Worm (Caenorhabditis elegans) whole organism, midembryonic: Measurements from ENCODE around the gene H03G16.6.

Source experiments
- T22C8.4 ChIP-seq: fragments of 200-800 bp; sonication (Bioruptor generic); IDR thresholded peaks from 2 replicates; pipeline ENCODE4 v1.3.6; 2022; ENCODE audit warnings: missing genetic modification characterization, missing compliant biosample characterization
- cog-1 ChIP-seq: sonication (generic microtip); optimal IDR thresholded peaks from 2 replicates; lab custom pipeline; 2016; ENCODE audit warnings: missing genetic modification characterization, missing compliant biosample characterization
- flt-1 ChIP-seq: fragments of 200-800 bp; sonication (Bioruptor generic); IDR thresholded peaks from 2 replicates; pipeline ENCODE4 v1.3.6; 2022; ENCODE audit warnings: missing genetic modification characterization, missing compliant biosample characterization
- klf-2 ChIP-seq: fragments of 200-800 bp; sonication (Bioruptor generic); conservative IDR thresholded peaks from 2 replicates; pipeline ENCODE4 v1.3.6; 2022; ENCODE audit warnings: missing genetic modification reagents, missing genetic modification characterization, missing compliant biosample characterization
- med-1 ChIP-seq: sonication (generic microtip); optimal IDR thresholded peaks from 2 replicates; lab custom pipeline; 2017; ENCODE audit warnings: missing genetic modification characterization, mild to moderate bottlenecking, missing compliant biosample characterization, antibody characterized with exemption, missing genetic modification reagents; ENCODE audit not compliant: insufficient read depth
- ref-1 ChIP-seq: fragments of 200-800 bp; sonication (Bioruptor generic); conservative IDR thresholded peaks from 2 replicates; pipeline ENCODE4 v1.3.6; 2022; ENCODE audit warnings: missing genetic modification reagents, missing genetic modification characterization, missing compliant biosample characterization
- tab-1 ChIP-seq: fragments of 200-800 bp; sonication (Bioruptor generic); IDR thresholded peaks from 2 replicates; pipeline ENCODE4 v1.3.6; 2022; ENCODE audit warnings: missing genetic modification characterization, missing compliant biosample characterization
- ztf-23 ChIP-seq: fragments of 200-800 bp; sonication (Bioruptor generic); IDR thresholded peaks from 2 replicates; pipeline ENCODE4 v1.3.6; 2022; ENCODE audit warnings: missing genetic modification reagents, missing genetic modification characterization, missing compliant biosample characterization
- ztf-29 ChIP-seq: fragments of 200-800 bp; sonication (Bioruptor generic); IDR thresholded peaks from 2 replicates; pipeline ENCODE4 v1.3.6; 2022; ENCODE audit warnings: missing genetic modification reagents, missing genetic modification characterization, missing compliant biosample characterization

H03G16.6 gene

DNA sequence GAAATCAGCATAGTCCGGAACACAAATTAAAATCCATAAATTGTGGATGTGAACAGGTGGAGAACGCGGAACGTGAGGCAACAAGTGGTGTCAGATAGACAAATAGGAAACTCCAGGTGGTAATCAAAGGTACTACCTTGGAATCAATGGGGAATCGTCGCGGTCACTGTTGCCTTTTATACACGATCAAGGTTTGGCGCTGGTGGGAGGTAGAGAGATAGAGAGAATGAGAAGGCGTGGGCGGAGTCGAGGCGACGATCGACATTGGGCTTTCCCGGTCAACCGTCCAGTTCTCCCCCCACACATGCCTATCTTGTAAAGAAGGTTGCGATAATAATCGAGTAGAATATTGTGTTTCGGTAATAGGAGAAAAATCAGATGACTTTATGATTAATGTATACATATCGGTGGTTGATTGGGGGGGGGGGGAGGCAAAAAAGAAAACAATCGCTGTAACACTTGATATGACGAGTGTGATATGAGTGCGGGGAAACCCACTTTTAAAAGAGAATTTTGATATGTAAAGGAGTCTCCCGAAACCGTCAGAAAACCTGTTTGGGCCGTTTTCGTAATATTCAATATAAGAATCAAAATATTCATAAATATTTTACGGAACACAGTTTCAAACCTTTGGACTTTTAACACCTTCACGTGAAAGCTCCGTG lies 25.2 kb downstream of the H03G16.6 start, which contains the start of the genes H40L08.8, H40L08.2 and H40L08.7:
H40L08.8 (minus strand) TSS at position 37 of the 665 bp plus-strand sequence.
H40L08.2 (minus strand) TSS at position 148 of the 665 bp plus-strand sequence.
H40L08.7 (minus strand) TSS at position 148 of the 665 bp plus-strand sequence.
- TF ChIP-seq ztf-23 (GFP tag; lab: Robert Waterston, UW) (no peak), ztf-29 (GFP tag; lab: Robert Waterston, UW) (no peak)

DNA sequence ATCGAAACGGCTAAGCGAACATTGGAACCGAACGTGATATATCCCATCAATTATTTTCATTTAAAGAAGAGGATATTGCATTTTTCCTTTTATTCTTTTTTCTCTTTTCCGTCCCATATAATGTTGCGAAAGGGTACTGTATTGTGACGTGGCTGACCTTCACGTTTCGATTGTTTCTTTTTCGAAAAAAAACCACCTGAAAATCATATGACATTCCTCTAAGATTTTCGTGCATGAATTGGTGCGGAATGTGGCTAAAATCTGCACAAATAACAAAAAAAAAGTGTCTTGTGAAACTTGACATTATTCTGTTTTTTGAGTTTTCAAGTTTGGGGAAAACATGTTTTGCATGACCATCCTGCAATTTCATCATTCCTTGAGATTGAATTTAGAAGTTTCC lies 25.8 kb downstream of the H03G16.6 start:
- TF ChIP-seq ref-1 (GFP tag; lab: Robert Waterston, UW) = no peak
- no peak for TF ChIP-seq T22C8.4 (GFP tag; lab: Robert Waterston, UW)
- no peak for TF ChIP-seq ztf-29 (GFP tag; lab: Robert Waterston, UW)
- TF ChIP-seq tab-1 (GFP tag; lab: Robert Waterston, UW) = no peak

DNA sequence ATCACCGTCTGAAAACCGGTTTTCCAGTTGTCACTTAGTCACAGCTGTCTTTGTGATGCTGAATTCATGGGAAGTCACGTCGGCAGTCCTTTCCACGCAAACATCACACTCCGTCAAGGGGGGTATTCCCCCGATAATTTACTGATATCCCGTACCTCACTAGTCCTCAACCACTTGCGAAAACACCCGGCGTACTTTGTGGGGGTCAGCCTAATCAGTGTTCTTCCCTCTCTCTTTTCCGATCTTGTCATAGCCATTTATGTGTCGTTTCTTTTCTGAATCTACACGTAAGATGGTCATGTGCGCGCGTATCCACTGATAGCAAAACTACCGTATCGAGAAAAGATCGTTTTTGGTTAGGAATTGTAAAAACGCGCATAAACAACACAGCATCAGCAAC lies 26.9 kb downstream of the H03G16.6 start:
- TF ChIP-seq tab-1 (GFP tag; lab: Robert Waterston, UW) (no peak), ztf-29 (GFP tag; lab: Robert Waterston, UW) (no peak), flt-1 (GFP tag; lab: Robert Waterston, UW) (no peak), T22C8.4 (GFP tag; lab: Robert Waterston, UW) (no peak), klf-2 (GFP tag; lab: Robert Waterston, UW) (no peak), ref-1 (GFP tag; lab: Robert Waterston, UW) (no peak), med-1 (GFP tag; lab: Kevin White, UChicago) (no peak), cog-1 (tag; lab: Kevin White, UChicago) (no peak), ztf-23 (GFP tag; lab: Robert Waterston, UW) (no peak)

DNA sequence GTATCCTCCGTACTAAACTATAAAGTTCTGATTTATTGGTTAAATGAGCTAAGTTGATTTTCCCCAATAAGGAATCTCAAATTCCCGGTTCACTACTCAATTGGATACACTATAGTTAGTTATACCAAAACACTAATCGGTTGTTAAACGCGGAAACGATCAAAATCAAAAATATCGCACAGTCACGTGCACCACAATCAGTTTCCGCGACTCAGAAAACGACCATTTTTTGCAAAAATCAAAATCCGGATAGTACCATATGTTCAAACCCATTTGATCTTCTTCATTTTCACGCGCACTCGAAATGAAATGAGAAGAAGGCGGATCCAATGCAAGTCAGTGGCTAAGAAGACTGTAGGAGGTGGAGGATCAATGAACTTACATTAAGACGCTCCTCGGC lies 29.0 kb downstream of the H03G16.6 start:
- TF ChIP-seq ref-1 (GFP tag; lab: Robert Waterston, UW) = no peak

DNA sequence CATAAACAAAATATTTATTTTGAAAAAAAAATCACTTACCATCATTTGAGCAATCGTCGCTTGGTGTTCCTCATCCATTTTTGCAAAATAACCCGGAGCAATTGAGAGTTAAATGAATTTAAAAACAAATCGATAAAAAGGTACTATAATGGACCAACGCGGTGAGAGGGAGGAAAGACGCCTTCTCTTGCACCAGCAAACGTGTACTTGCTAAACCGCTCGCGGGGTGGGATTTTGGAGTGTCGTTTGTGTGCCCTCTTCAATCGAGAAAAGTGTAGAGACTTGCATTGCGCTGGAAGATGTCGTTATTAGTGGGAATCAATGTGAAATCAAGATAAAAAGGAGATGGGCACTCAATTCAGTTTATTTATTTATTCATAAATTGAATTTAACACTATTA lies 31.3 kb downstream of the H03G16.6 start, which contains the start of gene H40L08.1:
H40L08.1 (minus strand) TSS at position 292 of the 400 bp plus-strand sequence.
- no peak for TF ChIP-seq cog-1 (tag; lab: Kevin White, UChicago)
- TF ChIP-seq ztf-23 (GFP tag; lab: Robert Waterston, UW) = no peak
- TF ChIP-seq flt-1 (GFP tag; lab: Robert Waterston, UW) = no peak

DNA sequence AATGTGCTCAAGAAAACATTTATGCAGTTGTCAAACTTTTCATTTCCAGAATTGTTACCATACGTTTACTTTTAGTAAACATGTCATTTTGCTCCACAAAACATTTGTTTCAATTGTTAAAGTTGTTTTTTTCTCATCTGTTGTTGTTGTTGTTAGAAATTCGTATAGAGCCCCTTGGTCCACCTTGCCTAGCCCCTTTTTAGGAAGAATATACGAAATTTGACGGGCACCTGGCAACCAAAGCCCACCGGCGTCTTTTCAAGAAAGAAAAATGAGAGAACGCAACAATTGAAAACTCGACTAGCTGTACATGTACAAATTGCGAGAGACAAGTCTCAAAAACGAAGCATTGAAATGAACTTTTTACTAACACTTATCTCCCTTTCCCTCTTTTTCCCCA lies 31.9 kb downstream of the H03G16.6 start, which contains the start of gene F09B12.5:
F09B12.5 (plus strand) TSS at position 301 of the 400 bp plus-strand sequence.
- no peak for TF ChIP-seq cog-1 (tag; lab: Kevin White, UChicago)
- no peak for TF ChIP-seq T22C8.4 (GFP tag; lab: Robert Waterston, UW)
- no peak for TF ChIP-seq tab-1 (GFP tag; lab: Robert Waterston, UW)
- no peak for TF ChIP-seq med-1 (GFP tag; lab: Kevin White, UChicago)
- TF ChIP-seq klf-2 (GFP tag; lab: Robert Waterston, UW) = no peak
- no peak for TF ChIP-seq flt-1 (GFP tag; lab: Robert Waterston, UW)
- no peak for TF ChIP-seq ztf-29 (GFP tag; lab: Robert Waterston, UW)
- no peak for TF ChIP-seq ref-1 (GFP tag; lab: Robert Waterston, UW)
- TF ChIP-seq ztf-23 (GFP tag; lab: Robert Waterston, UW) = no peak

DNA sequence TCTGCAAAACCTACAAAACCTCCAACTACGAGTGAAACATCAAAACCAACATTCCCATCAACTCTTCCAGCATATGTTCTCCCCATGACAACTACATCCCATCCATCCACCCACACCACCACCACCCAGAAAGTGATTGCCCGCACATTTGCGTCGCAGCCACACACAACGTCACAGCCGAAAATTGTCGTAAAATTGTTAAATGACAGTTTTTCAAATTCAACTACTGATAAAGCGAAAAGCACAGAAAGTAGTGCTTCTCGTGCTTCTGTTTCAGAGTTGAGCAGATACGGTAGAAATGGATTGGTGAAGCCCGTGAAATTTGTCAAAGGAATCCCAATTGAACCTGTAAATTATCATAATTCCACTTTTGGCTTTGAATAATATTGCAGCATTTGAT lies 35.3 kb downstream of the H03G16.6 start:
- TF ChIP-seq ztf-23 (GFP tag; lab: Robert Waterston, UW) (no peak), ref-1 (GFP tag; lab: Robert Waterston, UW) (no peak), ztf-29 (GFP tag; lab: Robert Waterston, UW) (no peak), T22C8.4 (GFP tag; lab: Robert Waterston, UW) (no peak), klf-2 (GFP tag; lab: Robert Waterston, UW) (no peak), tab-1 (GFP tag; lab: Robert Waterston, UW) (no peak), med-1 (GFP tag; lab: Kevin White, UChicago) (no peak), cog-1 (tag; lab: Kevin White, UChicago) (no peak), flt-1 (GFP tag; lab: Robert Waterston, UW) (no peak)

DNA sequence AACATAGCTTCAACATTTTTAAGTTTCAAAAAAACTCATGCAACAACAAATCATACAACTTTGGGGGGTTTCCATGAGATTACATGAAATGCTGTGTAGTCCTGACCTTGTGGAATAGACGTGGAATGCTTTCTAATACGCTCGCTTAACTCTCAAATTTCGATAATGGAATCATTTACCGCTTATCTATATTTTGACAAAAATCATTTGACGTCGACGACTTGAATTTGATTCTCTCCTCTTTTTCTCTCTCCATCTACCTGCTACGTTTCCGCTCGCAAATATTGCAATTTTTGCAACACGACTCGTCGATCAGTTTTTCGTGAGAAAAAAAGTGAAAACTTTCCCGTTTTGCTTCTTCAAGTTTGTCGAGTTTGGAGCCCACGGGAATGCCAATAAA lies 36.6 kb downstream of the H03G16.6 start, which contains the start of gene flr-4:
flr-4 (plus strand) TSS at position 275 of the 400 bp plus-strand sequence.
- no peak for TF ChIP-seq ztf-23 (GFP tag; lab: Robert Waterston, UW)
- TF ChIP-seq med-1 (GFP tag; lab: Kevin White, UChicago) = no peak
- TF ChIP-seq tab-1 (GFP tag; lab: Robert Waterston, UW) = no peak
- TF ChIP-seq klf-2 (GFP tag; lab: Robert Waterston, UW) = no peak
- no peak for TF ChIP-seq ztf-29 (GFP tag; lab: Robert Waterston, UW)
- no peak for TF ChIP-seq flt-1 (GFP tag; lab: Robert Waterston, UW)
- TF ChIP-seq T22C8.4 (GFP tag; lab: Robert Waterston, UW) = no peak
- TF ChIP-seq cog-1 (tag; lab: Kevin White, UChicago) = no peak

DNA sequence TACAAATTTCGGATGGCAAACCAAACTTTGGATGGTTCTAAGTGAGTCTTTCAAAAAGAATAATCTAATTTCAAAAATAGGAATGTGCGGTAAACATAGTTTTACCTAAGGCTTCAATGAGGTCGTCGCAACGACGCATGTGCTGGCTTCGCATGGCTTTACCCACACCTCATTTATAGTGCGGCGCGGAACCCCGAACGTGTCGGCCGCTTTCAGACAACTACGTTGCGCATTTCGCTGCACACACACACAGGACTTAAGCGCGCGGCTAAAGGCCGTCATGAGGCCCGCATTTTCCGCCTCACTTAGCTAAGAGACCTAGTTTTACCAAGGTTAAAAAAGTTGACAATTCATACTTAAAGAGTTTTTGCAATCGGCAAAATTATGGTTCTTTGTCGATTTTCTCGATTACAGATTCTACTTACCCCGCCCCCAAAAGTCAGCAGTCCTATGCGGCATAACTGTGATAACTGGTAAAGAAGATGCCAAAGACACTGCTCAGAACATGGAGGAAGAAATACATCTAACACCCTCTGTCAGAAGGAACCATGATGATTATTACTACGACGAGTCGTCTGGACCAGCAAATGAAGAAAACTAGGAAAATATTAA lies 40.4 kb downstream of the H03G16.6 start:
- 0 out of 2 replicates have a peak, but pooled peaks have one; percentile 46 for TF ChIP-seq tab-1 (GFP tag; lab: Robert Waterston, UW)
- TF ChIP-seq ztf-23 (GFP tag; lab: Robert Waterston, UW) = no peak
- no peak for TF ChIP-seq T22C8.4 (GFP tag; lab: Robert Waterston, UW)
- TF ChIP-seq ztf-29 (GFP tag; lab: Robert Waterston, UW) = no peak
